Fruit fly (Drosophila melanogaster) whole organism, embryonic: ENCODE results near the gene Rad9.

ENCODE experiments used
- B-H2 ChIP-seq: fragments of 200-800 bp; sonication (Bioruptor generic); optimal IDR thresholded peaks from 2 replicates; lab custom pipeline; 2018; ENCODE audit warnings: missing biosample characterization, mild to moderate bottlenecking, missing genetic modification characterization
- BEAF-32 ChIP-seq: fragments of 200-800 bp; sonication (Bioruptor generic); optimal IDR thresholded peaks from 3 replicates; lab custom pipeline; 2017; ENCODE audit warnings: missing biosample characterization, missing genetic modification characterization, mild to moderate bottlenecking, moderate library complexity, missing genetic modification reagents
- Bteb2 ChIP-seq: fragments of 200-800 bp; sonication (Bioruptor generic); optimal IDR thresholded peaks from 2 replicates; lab custom pipeline; 2016; ENCODE audit warnings: missing biosample characterization, missing genetic modification characterization
- CG10147 ChIP-seq: fragments of 200-800 bp; sonication (Bioruptor generic); optimal IDR thresholded peaks from 2 replicates; lab custom pipeline; 2019; ENCODE audit warnings: missing biosample characterization, mild to moderate bottlenecking, missing genetic modification characterization, moderate library complexity
- CG10431 ChIP-seq: fragments of 200-800 bp; sonication (Bioruptor generic); optimal IDR thresholded peaks from 3 replicates; lab custom pipeline; 2018; ENCODE audit warnings: missing biosample characterization, mild to moderate bottlenecking, missing genetic modification characterization
- CG10959 ChIP-seq: fragments of 200-800 bp; sonication (Bioruptor generic); IDR thresholded peaks from 2 replicates; pipeline ENCODE4 v1.3.6; 2022; ENCODE audit warnings: missing biosample characterization, missing genetic modification characterization
- CG11093 ChIP-seq: fragments of 200-800 bp; sonication (Bioruptor generic); IDR thresholded peaks from 3 replicates; pipeline ENCODE4 v1.3.6; 2022; ENCODE audit warnings: missing biosample characterization, missing genetic modification characterization
- CG12299 ChIP-seq: fragments of 200-800 bp; sonication (Bioruptor generic); optimal IDR thresholded peaks from 2 replicates; lab custom pipeline; 2018; ENCODE audit warnings: missing biosample characterization, mild to moderate bottlenecking, missing genetic modification characterization
- CG1529 ChIP-seq: fragments of 200-800 bp; sonication (Bioruptor generic); optimal IDR thresholded peaks from 3 replicates; lab custom pipeline; 2018; ENCODE audit warnings: missing biosample characterization, missing genetic modification characterization
- CG17186 ChIP-seq: fragments of 200-800 bp; sonication (Bioruptor generic); optimal IDR thresholded peaks from 3 replicates; lab custom pipeline; 2017; ENCODE audit warnings: missing biosample characterization, missing genetic modification reagents, missing genetic modification characterization
- CG1832 ChIP-seq: fragments of 200-800 bp; sonication (Bioruptor generic); optimal IDR thresholded peaks from 2 replicates; lab custom pipeline; 2017; ENCODE audit warnings: missing biosample characterization, mild to moderate bottlenecking, missing genetic modification characterization, inconsistent platforms
- CG2712 ChIP-seq: fragments of 200-800 bp; optimal IDR thresholded peaks from 3 replicates; lab custom pipeline; 2019; ENCODE audit warnings: missing biosample characterization, mild to moderate bottlenecking, missing genetic modification characterization, moderate library complexity
- CG31388 ChIP-seq: fragments of 200-800 bp; sonication (Bioruptor generic); optimal IDR thresholded peaks from 2 replicates; lab custom pipeline; 2016; ENCODE audit warnings: missing biosample characterization, missing genetic modification characterization
- CG3281 ChIP-seq: fragments of 200-800 bp; sonication (Bioruptor generic); optimal IDR thresholded peaks from 3 replicates; lab custom pipeline; 2017; ENCODE audit warnings: missing biosample characterization, mild to moderate bottlenecking, missing genetic modification characterization
- CG33557 ChIP-seq: fragments of 200-800 bp; sonication (Bioruptor generic); optimal IDR thresholded peaks from 2 replicates; lab custom pipeline; 2019; ENCODE audit warnings: missing biosample characterization, mild to moderate bottlenecking, missing genetic modification characterization, moderate library complexity
- CG3838 ChIP-seq: fragments of 200-800 bp; sonication (Bioruptor generic); optimal IDR thresholded peaks from 3 replicates; lab custom pipeline; 2016; ENCODE audit warnings: missing biosample characterization, missing genetic modification characterization
- CG3995 ChIP-seq: fragments of 200-800 bp; sonication (Bioruptor generic); optimal IDR thresholded peaks from 3 replicates; lab custom pipeline; 2016; ENCODE audit warnings: missing biosample characterization, missing genetic modification characterization
- CG4360 ChIP-seq: fragments of 200-800 bp; sonication (Bioruptor generic); IDR thresholded peaks from 2 replicates; pipeline ENCODE4 v1.3.6; 2022; ENCODE audit warnings: missing biosample characterization, missing genetic modification characterization
- CG4617 ChIP-seq: fragments of 200-800 bp; sonication (Bioruptor generic); optimal IDR thresholded peaks from 3 replicates; lab custom pipeline; 2016; ENCODE audit warnings: missing biosample characterization, missing genetic modification characterization, borderline replicate concordance
- CG5180 ChIP-seq: fragments of 200-800 bp; sonication (Bioruptor generic); optimal IDR thresholded peaks from 3 replicates; lab custom pipeline; 2017; ENCODE audit warnings: missing biosample characterization, missing genetic modification characterization, mild to moderate bottlenecking, moderate library complexity, missing genetic modification reagents
- CG6175 ChIP-seq: fragments of 200-800 bp; sonication (Bioruptor generic); IDR thresholded peaks from 3 replicates; pipeline ENCODE4 v1.3.6; 2022; ENCODE audit warnings: missing biosample characterization, missing genetic modification characterization
- CG6254 ChIP-seq: fragments of 200-800 bp; sonication (Bioruptor generic); optimal IDR thresholded peaks from 3 replicates; lab custom pipeline; 2017; ENCODE audit warnings: mild to moderate bottlenecking, missing biosample characterization, missing genetic modification reagents, missing genetic modification characterization
- CG6272 ChIP-seq: fragments of 200-800 bp; sonication (Bioruptor generic); IDR thresholded peaks from 2 replicates; pipeline ENCODE4 v1.3.6; 2022; ENCODE audit warnings: missing biosample characterization, missing genetic modification characterization
- CG6683 ChIP-seq: fragments of 200-800 bp; sonication (Bioruptor generic); optimal IDR thresholded peaks from 2 replicates; lab custom pipeline; 2017; ENCODE audit warnings: missing biosample characterization, mild to moderate bottlenecking, missing genetic modification characterization, missing genetic modification reagents
- CG7372 ChIP-seq: fragments of 200-800 bp; sonication (Bioruptor generic); IDR thresholded peaks from 2 replicates; pipeline ENCODE4 v1.3.6; 2022; ENCODE audit warnings: missing biosample characterization, missing genetic modification characterization
- CG7839 ChIP-seq: fragments of 200-800 bp; sonication (Bioruptor generic); optimal IDR thresholded peaks from 3 replicates; lab custom pipeline; 2018; ENCODE audit warnings: missing biosample characterization, mild to moderate bottlenecking, missing genetic modification characterization, moderate library complexity
- CG9609 ChIP-seq: fragments of 200-800 bp; sonication (Bioruptor generic); optimal IDR thresholded peaks from 3 replicates; lab custom pipeline; 2016; ENCODE audit warnings: missing biosample characterization, missing genetic modification characterization
- Doc2 ChIP-seq: fragments of 200-800 bp; sonication (Bioruptor generic); IDR thresholded peaks from 2 replicates; pipeline ENCODE4 v1.3.6; 2022; ENCODE audit warnings: missing biosample characterization, missing genetic modification characterization
- Drgx ChIP-seq: fragments of 200-800 bp; sonication (Bioruptor generic); IDR thresholded peaks from 2 replicates; pipeline ENCODE4 v1.3.6; 2022; ENCODE audit warnings: missing biosample characterization, missing genetic modification characterization
- Gsc ChIP-seq: fragments of 200-800 bp; sonication (Bioruptor generic); IDR thresholded peaks from 2 replicates; pipeline ENCODE4 v1.3.6; 2022; ENCODE audit warnings: missing biosample characterization, missing genetic modification characterization
- Hsf ChIP-seq: fragments of 200-800 bp; sonication (Bioruptor generic); optimal IDR thresholded peaks from 3 replicates; lab custom pipeline; 2016; ENCODE audit warnings: missing biosample characterization, missing genetic modification characterization
- Meics ChIP-seq: fragments of 200-800 bp; sonication (Bioruptor generic); optimal IDR thresholded peaks from 2 replicates; lab custom pipeline; 2017; ENCODE audit warnings: missing biosample characterization, mild to moderate bottlenecking, missing genetic modification characterization
- Myb ChIP-seq: fragments of 200-800 bp; sonication (Bioruptor generic); optimal IDR thresholded peaks from 2 replicates; lab custom pipeline; 2016; ENCODE audit warnings: missing biosample characterization, missing genetic modification characterization
- Ravus ChIP-seq: fragments of 200-800 bp; sonication (Bioruptor generic); IDR thresholded peaks from 2 replicates; pipeline ENCODE4 v1.3.6; 2022; ENCODE audit warnings: missing biosample characterization, missing genetic modification characterization
- bowl ChIP-seq: fragments of 200-800 bp; sonication (Bioruptor generic); IDR thresholded peaks from 2 replicates; pipeline ENCODE4 v1.3.6; 2022; ENCODE audit warnings: missing biosample characterization, missing genetic modification characterization
- dati ChIP-seq: fragments of 200-800 bp; sonication (Bioruptor generic); IDR thresholded peaks from 2 replicates; pipeline ENCODE4 v1.3.6; 2022; ENCODE audit warnings: missing biosample characterization, missing genetic modification characterization
- dmrt11E ChIP-seq: fragments of 200-800 bp; sonication (Bioruptor generic); optimal IDR thresholded peaks from 3 replicates; lab custom pipeline; 2018; ENCODE audit warnings: missing biosample characterization, mild to moderate bottlenecking, missing genetic modification characterization, moderate library complexity
- dmrt99B ChIP-seq: fragments of 200-800 bp; sonication (Bioruptor generic); optimal IDR thresholded peaks from 2 replicates; lab custom pipeline; 2018; ENCODE audit warnings: missing biosample characterization, mild to moderate bottlenecking, missing genetic modification characterization, moderate library complexity
- dpn ChIP-seq, 2 experiments: fragments of 200-800 bp; sonication (Bioruptor generic); optimal IDR thresholded peaks; 3 replicates each; lab custom pipeline; 2016; ENCODE audit warnings: missing biosample characterization in 2 of 2, missing genetic modification characterization in 2 of 2
- hb ChIP-seq: fragments of 200-800 bp; sonication (Bioruptor generic); IDR thresholded peaks from 3 replicates; pipeline ENCODE4 v1.3.6; 2022; ENCODE audit warnings: missing biosample characterization, missing genetic modification characterization; ENCODE audit not compliant: partially characterized antibody
- ind ChIP-seq: fragments of 200-800 bp; sonication (Bioruptor generic); optimal IDR thresholded peaks from 3 replicates; lab custom pipeline; 2016; ENCODE audit warnings: missing biosample characterization, missing genetic modification characterization
- jumu ChIP-seq: fragments of 200-800 bp; sonication (Bioruptor generic); optimal IDR thresholded peaks from 3 replicates; lab custom pipeline; 2016; ENCODE audit warnings: missing biosample characterization, missing genetic modification characterization
- lmd ChIP-seq: fragments of 200-800 bp; sonication (Bioruptor generic); IDR thresholded peaks from 2 replicates; pipeline ENCODE4 v1.3.6; 2022; ENCODE audit warnings: missing biosample characterization, missing genetic modification characterization
- nmo ChIP-seq: fragments of 200-800 bp; sonication (Bioruptor generic); optimal IDR thresholded peaks from 2 replicates; lab custom pipeline; 2018; ENCODE audit warnings: missing biosample characterization, mild to moderate bottlenecking, missing genetic modification characterization, moderate library complexity
- ranshi ChIP-seq: fragments of 200-800 bp; sonication (Bioruptor generic); IDR thresholded peaks from 2 replicates; pipeline ENCODE4 v1.3.6; 2022; ENCODE audit warnings: missing biosample characterization, missing genetic modification characterization
- shn ChIP-seq: fragments of 200-800 bp; sonication (Bioruptor generic); optimal IDR thresholded peaks from 3 replicates; lab custom pipeline; 2016; ENCODE audit warnings: missing biosample characterization, missing genetic modification characterization
- tin ChIP-seq: fragments of 200-800 bp; sonication (Bioruptor generic); optimal IDR thresholded peaks from 3 replicates; lab custom pipeline; 2016; ENCODE audit warnings: missing biosample characterization, missing genetic modification characterization
- tio ChIP-seq: fragments of 200-800 bp; sonication (Bioruptor generic); optimal IDR thresholded peaks from 2 replicates; lab custom pipeline; 2017; ENCODE audit warnings: missing biosample characterization, missing genetic modification characterization, inconsistent platforms
- vfl ChIP-seq: fragments of 200-800 bp; sonication (Bioruptor generic); optimal IDR thresholded peaks from 2 replicates; lab custom pipeline; 2016; ENCODE audit warnings: missing biosample characterization, missing genetic modification characterization
- vnd ChIP-seq: fragments of 200-800 bp; sonication (Bioruptor generic); IDR thresholded peaks from 3 replicates; pipeline ENCODE4 v1.3.6; 2022; ENCODE audit warnings: missing biosample characterization, missing genetic modification characterization; ENCODE audit not compliant: partially characterized antibody
- wdn ChIP-seq: fragments of 200-800 bp; sonication (Bioruptor generic); IDR thresholded peaks from 2 replicates; pipeline ENCODE4 v1.3.6; 2022; ENCODE audit warnings: missing biosample characterization, missing genetic modification characterization
- zfh2 ChIP-seq: fragments of 200-800 bp; sonication (Bioruptor generic); optimal IDR thresholded peaks from 2 replicates; lab custom pipeline; 2016; ENCODE audit warnings: missing biosample characterization, missing genetic modification characterization

Gene Rad9

DNA sequence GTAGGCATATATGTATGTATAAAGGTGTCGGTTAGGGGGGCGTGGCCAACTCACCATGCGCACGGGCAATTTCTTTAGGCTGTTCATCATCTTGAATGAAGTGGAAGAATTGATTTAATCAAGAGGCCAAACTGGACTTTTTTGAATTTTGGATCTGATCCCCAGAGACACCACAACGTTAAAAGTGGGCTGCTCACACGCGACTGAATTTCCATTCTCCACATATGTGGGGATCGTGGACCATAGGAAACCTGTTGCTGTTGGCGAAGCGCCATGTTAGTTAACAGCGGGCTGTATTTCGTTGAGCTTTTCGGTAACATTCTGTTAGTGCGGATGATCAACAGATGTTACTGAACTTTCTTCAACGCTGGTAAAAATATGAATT is 25.7 kb upstream of the Rad9 start, which contains the start of gene CG3902 (continued):
- TF ChIP-seq CG6683 (GFP tag; lab: Kevin White, UChicago) (no peak), CG3995 (GFP tag; lab: Kevin White, UChicago) (no peak), hb (GFP tag; lab: Robert Waterston, UW) (no peak), Drgx (no peak), CG7372 (GFP tag; lab: Robert Waterston, UW) (no peak), dmrt99B (no peak), jumu (no peak), CG10959 (GFP tag; lab: Robert Waterston, UW) (no peak), bowl (GFP tag; lab: Robert Waterston, UW) (no peak), vfl (GFP tag; lab: Kevin White, UChicago) (no peak), Gsc (GFP tag; lab: Robert Waterston, UW) (no peak), wdn (GFP tag; lab: Robert Waterston, UW) (no peak), vnd (GFP tag; lab: Robert Waterston, UW) (no peak), lmd (GFP tag; lab: Robert Waterston, UW) (no peak; the same call in 1 of the 2 replicates), CG10431 (GFP tag; lab: Kevin White, UChicago) (no peak), zfh2 (GFP tag; lab: Kevin White, UChicago) (no peak), CG10147 (GFP tag; lab: Kevin White, UChicago) (peak; percentile 18), CG31388 (GFP tag; lab: Kevin White, UChicago) (no peak), CG9609 (GFP tag; lab: Kevin White, UChicago) (no peak), CG33557 (no peak), CG11093 (GFP tag; lab: Robert Waterston, UW) (no peak), CG2712 (no peak), tin (GFP tag; lab: Kevin White, UChicago) (no peak), CG6254 (GFP tag; lab: Kevin White, UChicago) (no peak), Bteb2 (no peak), CG4617 (GFP tag; lab: Kevin White, UChicago) (no peak), Myb (no peak), CG7839 (tag; lab: Kevin White, UChicago) (no peak), B-H2 (GFP tag; lab: Kevin White, UChicago) (peak; percentile 71), ranshi (GFP tag; lab: Robert Waterston, UW) (no peak; the same call in 1 of the 2 replicates), CG1832 (GFP tag; lab: Kevin White, UChicago) (no peak), nmo (no peak), shn (no peak), Meics (GFP tag; lab: Kevin White, UChicago) (peak; percentile 46), CG6272 (GFP tag; lab: Robert Waterston, UW) (no peak), ind (GFP tag; lab: Kevin White, UChicago) (no peak), BEAF-32 (no peak), tio (GFP tag; lab: Kevin White, UChicago) (no peak), dmrt11E (tag; lab: Kevin White, UChicago) (no peak), CG1529 (GFP tag; lab: Kevin White, UChicago) (no peak), CG3838 (GFP tag; lab: Kevin White, UChicago) (no peak), dati (GFP tag; lab: Robert Waterston, UW) (no peak), CG3281 (peak; percentile 16), Ravus (GFP tag; lab: Robert Waterston, UW) (no peak), Doc2 (no peak), CG5180 (GFP tag; lab: Kevin White, UChicago) (no peak), CG17186 (GFP tag; lab: Kevin White, UChicago) (no peak), CG6175 (no peak), dpn (GFP tag; optimal IDR thresholded peaks at IDR 0.05; lab: Kevin White, UChicago) (no peak), CG12299 (tag; lab: Kevin White, UChicago) (no peak), Hsf (no peak), CG4360 (GFP tag; lab: Robert Waterston, UW) (no peak)
